Worm (Caenorhabditis elegans) whole organism, young adult: ENCODE measurements around the gene rft-1.

Experiments used
- K12H6.12 ChIP-seq: fragments of 200-800 bp; sonication (Bioruptor generic); optimal IDR thresholded peaks from 2 replicates; lab custom pipeline; 2018; ENCODE audit warnings: mild to moderate bottlenecking, missing genetic modification characterization, missing compliant biosample characterization
- ceh-100 ChIP-seq: fragments of 200-800 bp; sonication (Bioruptor generic); IDR thresholded peaks from 2 replicates; pipeline ENCODE4 v1.3.6; 2022; ENCODE audit warnings: missing genetic modification reagents, missing genetic modification characterization, missing compliant biosample characterization
- chd-7 ChIP-seq: sonication (generic microtip); optimal IDR thresholded peaks from 2 replicates; lab custom pipeline; 2016; ENCODE audit warnings: mild to moderate bottlenecking, missing genetic modification characterization, moderate library complexity, missing compliant biosample characterization
- lin-54 ChIP-seq: fragments of 200-800 bp; sonication (Bioruptor generic); optimal IDR thresholded peaks from 2 replicates; lab custom pipeline; 2018; ENCODE audit warnings: mild to moderate bottlenecking, missing genetic modification characterization, missing compliant biosample characterization
- nhr-179 ChIP-seq: sonication (generic microtip); optimal IDR thresholded peaks from 2 replicates; lab custom pipeline; 2016; ENCODE audit warnings: mild to moderate bottlenecking, missing genetic modification characterization, missing compliant biosample characterization
- repo-1 ChIP-seq: sonication (generic microtip); optimal IDR thresholded peaks from 2 replicates; lab custom pipeline; 2017; ENCODE audit warnings: mild to moderate bottlenecking, missing genetic modification characterization, missing compliant biosample characterization
- unc-130 ChIP-seq: sonication (generic microtip); optimal IDR thresholded peaks from 2 replicates; lab custom pipeline; 2016; ENCODE audit warnings: missing genetic modification reagents, missing genetic modification characterization, missing compliant biosample characterization

- TF ChIP-seq nhr-179 (tag; lab: Kevin White, UChicago) (no peak), unc-130 (GFP tag; lab: Kevin White, UChicago) (no peak), repo-1 (tag; lab: Kevin White, UChicago) (no peak), K12H6.12 (tag; lab: Kevin White, UChicago) (no peak), chd-7 (tag; lab: Kevin White, UChicago) (no peak), lin-54 (GFP tag; lab: Kevin White, UChicago) (no peak), ceh-100 (GFP tag; lab: Robert Waterston, UW) (no peak)
Observed at ce11 chrV:4486626-4487025, 43.6 kb upstream of the rft-1 start.
